Worm (Caenorhabditis elegans) whole organism, L4 larva: Measurements from ENCODE around the gene imb-2.
A peak's percentile ranks its signal among the peaks of the same experiment; 100 is the strongest.

Source experiments
- F10B5.3 ChIP-seq: sonication (generic microtip); optimal IDR thresholded peaks from 2 replicates; lab custom pipeline; 2016; ENCODE audit warnings: mild to moderate bottlenecking, missing genetic modification characterization, missing compliant biosample characterization
- T26A8.4 ChIP-seq: fragments of 200-800 bp; sonication (Bioruptor generic); IDR thresholded peaks from 2 replicates; pipeline ENCODE4 v1.3.6; 2022; ENCODE audit warnings: missing genetic modification characterization, missing compliant biosample characterization
- aha-1 ChIP-seq: fragments of 150-350 bp; peaks from one replicate; lab custom pipeline; 2014; ENCODE audit warnings: missing biosample characterization, missing genetic modification characterization
- arid-1 ChIP-seq: fragments of 200-800 bp; sonication (Bioruptor generic); conservative IDR thresholded peaks from 2 replicates; pipeline ENCODE4 v1.3.6; 2022; ENCODE audit warnings: missing genetic modification reagents, missing genetic modification characterization, missing compliant biosample characterization
- ceh-20 ChIP-seq: fragments of 200-800 bp; sonication (Bioruptor generic); IDR thresholded peaks from 2 replicates; pipeline ENCODE4 v1.3.6; 2022; ENCODE audit warnings: missing genetic modification reagents, missing genetic modification characterization, missing compliant biosample characterization
- ceh-62 ChIP-seq: sonication (generic microtip); optimal IDR thresholded peaks from 2 replicates; lab custom pipeline; 2017; ENCODE audit warnings: missing biosample characterization, missing genetic modification characterization
- daf-16 ChIP-seq, 3 experiments: sonication (generic microtip); optimal IDR thresholded peaks; 2 replicates each; lab custom pipeline; 2016 to 2017; ENCODE audit warnings: missing genetic modification characterization in 3 of 3, missing genetic modification reagents in 3 of 3, mild to moderate bottlenecking in 2 of 3, missing compliant biosample characterization in 2 of 3, missing biosample characterization in 1 of 3, moderate library complexity in 1 of 3
- daf-19 ChIP-seq: fragments of 200-800 bp; sonication (Bioruptor generic); conservative IDR thresholded peaks from 2 replicates; pipeline ENCODE4 v1.3.6; 2022; ENCODE audit warnings: missing genetic modification characterization, missing compliant biosample characterization
- dmd-6 ChIP-seq: fragments of 200-800 bp; sonication (Bioruptor generic); IDR thresholded peaks from 2 replicates; pipeline ENCODE4 v1.3.6; 2022; ENCODE audit warnings: missing genetic modification reagents, missing genetic modification characterization, missing compliant biosample characterization
- dmd-8 ChIP-seq: fragments of 200-800 bp; sonication (Bioruptor generic); IDR thresholded peaks from 2 replicates; pipeline ENCODE4 v1.3.6; 2022; ENCODE audit warnings: missing genetic modification characterization, missing compliant biosample characterization
- dmd-9 ChIP-seq: fragments of 200-800 bp; sonication (Bioruptor generic); IDR thresholded peaks from 2 replicates; pipeline ENCODE4 v1.3.6; 2022; ENCODE audit warnings: missing genetic modification reagents, missing genetic modification characterization, missing compliant biosample characterization
- duxl-1 ChIP-seq: sonication (generic microtip); optimal IDR thresholded peaks from 2 replicates; lab custom pipeline; 2016; ENCODE audit warnings: mild to moderate bottlenecking, missing genetic modification characterization, moderate library complexity, missing compliant biosample characterization; ENCODE audit not compliant: poor library complexity
- egl-27 ChIP-seq: sonication (generic microtip); optimal IDR thresholded peaks from 3 replicates; lab custom pipeline; 2017; ENCODE audit warnings: missing biosample characterization, missing genetic modification reagents, missing genetic modification characterization
- fos-1 ChIP-seq: fragments of 150-350 bp; optimal IDR thresholded peaks from 2 replicates; lab custom pipeline; 2014; ENCODE audit warnings: missing biosample characterization, missing genetic modification characterization
- hmg-1.1 ChIP-seq: fragments of 200-800 bp; sonication (Bioruptor generic); IDR thresholded peaks from 2 replicates; pipeline ENCODE4 v1.3.6; 2022; ENCODE audit warnings: missing genetic modification reagents, missing genetic modification characterization, missing compliant biosample characterization
- lin-1 ChIP-seq: fragments of 200-800 bp; sonication (Bioruptor generic); IDR thresholded peaks from 2 replicates; pipeline ENCODE4 v1.3.6; 2022; ENCODE audit warnings: missing genetic modification reagents, missing genetic modification characterization, missing compliant biosample characterization
- lin-13 ChIP-seq: fragments of 150-350 bp; optimal IDR thresholded peaks from 2 replicates; lab custom pipeline; 2014; ENCODE audit warnings: missing biosample characterization, missing genetic modification reagents, missing genetic modification characterization
- lsy-2 ChIP-seq, 2 experiments: fragments of 150-350 bp in 1 of 2; sonication (generic microtip) in 1 of 2; optimal IDR thresholded peaks; 2 replicates each; lab custom pipeline; 2014 to 2017; ENCODE audit warnings: missing biosample characterization in 2 of 2, missing genetic modification characterization in 2 of 2
- mep-1 ChIP-seq: fragments of 150-350 bp; sonication (generic microtip); optimal IDR thresholded peaks from 3 replicates; lab custom pipeline; 2014; ENCODE audit warnings: missing biosample characterization, missing genetic modification characterization
- mes-2 ChIP-seq: sonication (generic microtip); optimal IDR thresholded peaks from 2 replicates; lab custom pipeline; 2016; ENCODE audit warnings: missing genotype, mild to moderate bottlenecking, missing genetic modification characterization, missing compliant biosample characterization; ENCODE audit not compliant: poor library complexity, severe bottlenecking
- nhr-28 ChIP-seq: fragments of 150-350 bp; optimal IDR thresholded peaks from 2 replicates; lab custom pipeline; 2014; ENCODE audit warnings: missing biosample characterization, missing genetic modification characterization
- pha-4 ChIP-seq, 2 experiments: fragments of 150-350 bp in 1 of 2; fragments of 200-800 bp in 1 of 2; sonication (Bioruptor generic) in 1 of 2; IDR thresholded peaks in 1 of 2; optimal IDR thresholded peaks in 1 of 2; 2 replicates each; pipeline versions ENCODE4 v1.3.6 to Lab custom; 2014 to 2022; ENCODE audit warnings: missing genetic modification characterization in 2 of 2, missing genetic modification reagents in 2 of 2, missing biosample characterization in 1 of 2, missing compliant biosample characterization in 1 of 2
- php-3 ChIP-seq: fragments of 200-800 bp; sonication (Bioruptor generic); IDR thresholded peaks from 2 replicates; pipeline ENCODE4 v1.3.6; 2022; ENCODE audit warnings: missing genetic modification reagents, missing genetic modification characterization, missing compliant biosample characterization
- saeg-2 ChIP-seq: fragments of 200-800 bp; sonication (Bioruptor generic); IDR thresholded peaks from 2 replicates; pipeline ENCODE4 v1.3.6; 2022; ENCODE audit warnings: missing genetic modification reagents, missing genetic modification characterization, missing compliant biosample characterization
- set-16 ChIP-seq: fragments of 200-800 bp; sonication (Bioruptor generic); IDR thresholded peaks from 2 replicates; pipeline ENCODE4 v1.3.6; 2022; ENCODE audit warnings: missing genetic modification reagents, missing genetic modification characterization, missing compliant biosample characterization
- skn-1 ChIP-seq: fragments of 150-350 bp; optimal IDR thresholded peaks from 2 replicates; lab custom pipeline; 2014; ENCODE audit warnings: missing biosample characterization, missing genetic modification characterization
- snpc-1.2 ChIP-seq: fragments of 200-800 bp; sonication (Bioruptor generic); IDR thresholded peaks from 2 replicates; pipeline ENCODE4 v1.3.6; 2022; ENCODE audit warnings: missing genetic modification reagents, missing genetic modification characterization, missing compliant biosample characterization
- spr-3 ChIP-seq: fragments of 200-800 bp; sonication (Bioruptor generic); optimal IDR thresholded peaks from 2 replicates; lab custom pipeline; 2018; ENCODE audit warnings: mild to moderate bottlenecking, missing genetic modification characterization, missing compliant biosample characterization
- unc-130 ChIP-seq: sonication (generic microtip); optimal IDR thresholded peaks from 2 replicates; lab custom pipeline; 2016; ENCODE audit warnings: missing genetic modification reagents, missing genetic modification characterization, missing compliant biosample characterization
- unc-62 ChIP-seq, 3 experiments: fragments of 150-350 bp in 1 of 3; sonication (generic microtip); optimal IDR thresholded peaks in 2 of 3; peaks in 1 of 3; 1 replicate in 1 of 3; 2 replicates in 2 of 3; lab custom pipeline; 2014 to 2017; ENCODE audit warnings: missing biosample characterization in 3 of 3, missing genetic modification characterization in 3 of 3, missing genetic modification reagents in 3 of 3, missing genotype in 1 of 3
- ztf-7 ChIP-seq: fragments of 150-350 bp; optimal IDR thresholded peaks from 2 replicates; lab custom pipeline; 2014; ENCODE audit warnings: missing biosample characterization, missing genetic modification characterization

Gene imb-2

ce11 chrII:14404741-14405488 lies 39.4 kb downstream of the imb-2 start (continued):
- TF ChIP-seq T26A8.4 (peak; percentile 76), dmd-6 (peak; percentile 34), F10B5.3 (tag; lab: Kevin White, UChicago) (peak; percentile 42), spr-3 (GFP tag; lab: Kevin White, UChicago) (no peak), php-3 (peak; percentile 38; the same call in 1 of the 2 replicates), mep-1 (tag; lab: Kevin White, UChicago) (peak; percentile 87)

ce11 chrII:14405489-14406059 lies 40.1 kb downstream of the imb-2 start:
- TF ChIP-seq egl-27, result no peak
- TF ChIP-seq F10B5.3 (tag; lab: Kevin White, UChicago), result peak; percentile 10
- TF ChIP-seq mes-2 (tag; lab: Kevin White, UChicago), result no peak
- no peak for TF ChIP-seq ztf-7 (tag; lab: Kevin White, UChicago)
- TF ChIP-seq ceh-20 (GFP tag; lab: Robert Waterston, UW), result 0 out of 2 replicates have a peak, but pooled peaks have one; percentile 1
- TF ChIP-seq aha-1 (tag; lab: Kevin White, UChicago), result peak; percentile 38
- TF ChIP-seq arid-1 (GFP tag; lab: Robert Waterston, UW), result no peak
- no peak for TF ChIP-seq daf-16 (GFP tag; optimal IDR thresholded peaks at IDR 0.05; lab: Kevin White, UChicago)
- peak; percentile 12 for TF ChIP-seq daf-16 (tag; optimal IDR thresholded peaks at IDR 0.05; lab: Kevin White, UChicago)
- peak; percentile 6 for TF ChIP-seq lin-13

ce11 chrII:14406117-14406935 lies 40.8 kb downstream of the imb-2 start:
- no peak for TF ChIP-seq ceh-20 (GFP tag; lab: Robert Waterston, UW)
- TF ChIP-seq duxl-1, result peak; percentile 7
- no peak for TF ChIP-seq hmg-1.1
- no peak for TF ChIP-seq snpc-1.2 (GFP tag; lab: Robert Waterston, UW)
- peak; percentile 88 for TF ChIP-seq aha-1 (tag; lab: Kevin White, UChicago)
- peak; percentile 67; the same call in 1 of the 2 replicates for TF ChIP-seq set-16
- no peak for TF ChIP-seq skn-1 (tag; lab: Kevin White, UChicago)
- TF ChIP-seq lin-1 (GFP tag; lab: Robert Waterston, UW), result no peak
- no peak for TF ChIP-seq dmd-9 (GFP tag; lab: Robert Waterston, UW)
- 0 out of 2 replicates have a peak, but pooled peaks have one; percentile 11 for TF ChIP-seq daf-19 (GFP tag; lab: Robert Waterston, UW)
- TF ChIP-seq dmd-8, result no peak
- TF ChIP-seq saeg-2 (GFP tag; lab: Robert Waterston, UW), result no peak
- no peak for TF ChIP-seq fos-1 (tag; lab: Kevin White, UChicago)
- peak; percentile 66 for TF ChIP-seq T26A8.4
- peak in 1 of 2 experiments; percentile 61 for TF ChIP-seq unc-62 (GFP tag; optimal IDR thresholded peaks at IDR 0.05 in 1 of 2; lab: Kevin White, UChicago)
- no peak for TF ChIP-seq unc-62 (tag; optimal IDR thresholded peaks at IDR 0.05; lab: Kevin White, UChicago)
- TF ChIP-seq unc-130, result no peak
- no peak; the same call in 1 of the 2 replicates for TF ChIP-seq pha-4 (GFP tag; IDR thresholded peaks at IDR 0.05; lab: Robert Waterston, UW)
- TF ChIP-seq pha-4 (tag; optimal IDR thresholded peaks at IDR 0.05; lab: Kevin White, UChicago), result peak; percentile 83
- peak in 1 of 2 experiments; percentile 11 for TF ChIP-seq lsy-2 (tag; optimal IDR thresholded peaks at IDR 0.05; lab: Kevin White, UChicago)
- TF ChIP-seq ceh-62, result no peak
- TF ChIP-seq nhr-28 (tag; lab: Kevin White, UChicago), result peak; percentile 0
